Fruit fly (Drosophila melanogaster): ENCODE data around the gene PolQ.

The PolQ gene

DNA sequence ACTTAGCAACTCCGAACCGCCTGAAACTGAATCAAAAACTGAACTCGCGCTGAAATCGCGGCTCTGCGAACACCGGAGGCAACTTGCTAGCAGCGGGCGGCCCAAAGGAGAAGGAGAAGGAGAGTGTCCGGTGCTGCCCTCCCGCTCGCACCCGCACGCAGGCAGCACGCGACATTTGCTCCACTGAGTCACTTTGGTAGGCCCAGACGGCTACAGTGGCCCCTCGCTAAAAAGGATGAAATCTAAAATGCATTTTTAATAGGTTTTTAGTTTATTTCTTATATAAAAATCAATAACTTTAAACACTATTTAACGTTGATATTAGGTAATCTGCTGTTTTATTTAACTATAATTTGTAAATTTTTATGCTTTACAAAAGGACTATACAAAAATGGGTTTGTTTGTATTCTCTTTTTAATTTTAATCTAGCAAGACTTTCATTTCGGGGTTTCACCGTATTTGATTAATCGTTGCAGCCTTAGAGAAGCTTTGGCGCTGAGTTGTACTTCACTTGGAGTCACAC is 10.4 kb upstream of the PolQ start, which contains the start of gene Men:
Men (minus strand) TSS at position 51 of the 523 bp plus-strand sequence.
- peak; percentile 31 for TF ChIP-seq CG7045 (GFP tag; optimal IDR thresholded peaks at IDR 0.05)
- TF ChIP-seq CG14711 (tag; optimal IDR thresholded peaks at IDR 0.05) = peak; percentile 19
- TF ChIP-seq bab1 (GFP tag; optimal IDR thresholded peaks at IDR 0.05) = peak; percentile 45
- peak; percentile 22 for TF ChIP-seq CG5204 (GFP tag; optimal IDR thresholded peaks at IDR 0.05)
- TF ChIP-seq tj (GFP tag; optimal IDR thresholded peaks at IDR 0.05) = peak; percentile 31
- no peak for TF ChIP-seq cic (GFP tag; optimal IDR thresholded peaks at IDR 0.05)
- TF ChIP-seq Crg-1 (GFP tag; optimal IDR thresholded peaks at IDR 0.05) = no peak
- TF ChIP-seq CG12768 (GFP tag; optimal IDR thresholded peaks at IDR 0.05) = no peak
- peak; percentile 59 for TF ChIP-seq CG7101 (tag; optimal IDR thresholded peaks at IDR 0.05)

DNA sequence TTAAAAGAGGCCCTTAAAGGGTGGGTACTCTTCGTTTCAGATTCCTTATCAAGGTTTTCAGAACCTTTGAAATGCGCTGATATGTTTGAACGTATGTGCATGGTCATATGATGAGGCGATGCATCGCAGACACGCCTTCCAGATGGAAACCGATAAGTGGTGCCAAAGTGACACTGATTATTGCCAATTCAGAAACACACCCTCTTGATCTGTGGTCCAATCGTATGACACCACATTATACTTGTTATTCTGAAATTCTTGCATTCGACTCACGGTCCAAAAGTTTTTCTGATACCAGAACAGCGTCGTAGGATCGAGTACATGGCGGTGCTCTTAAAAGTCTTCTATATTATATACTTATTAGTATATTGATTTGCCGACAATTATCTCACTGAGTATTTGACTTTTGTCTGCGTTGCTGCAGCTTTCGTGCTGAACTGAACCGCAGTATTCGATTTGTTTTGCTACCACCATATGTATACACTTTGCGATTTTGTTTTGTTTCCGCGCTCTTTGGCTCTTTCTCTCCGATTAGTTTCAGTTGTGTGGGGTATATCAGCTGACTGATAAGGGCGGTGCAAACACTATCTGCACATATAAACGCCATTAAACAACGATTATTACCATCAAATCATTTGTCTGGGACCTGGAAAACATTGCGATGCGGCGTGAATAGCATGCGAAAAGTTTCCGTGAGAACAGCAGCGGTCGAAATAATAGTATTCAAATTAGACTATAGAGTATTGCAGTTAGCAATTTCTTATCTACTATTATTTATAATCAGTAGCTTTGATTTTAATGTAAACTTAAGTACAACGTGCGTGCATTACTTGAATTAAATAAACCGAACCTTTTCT is 8.5 kb upstream of the PolQ start:
- TF ChIP-seq CG33017 (tag; optimal IDR thresholded peaks at IDR 0.05) (no peak), Clk (GFP tag; optimal IDR thresholded peaks at IDR 0.05) (no peak), cic (GFP tag; optimal IDR thresholded peaks at IDR 0.05) (peak; percentile 70), Mnt (GFP tag; optimal IDR thresholded peaks at IDR 0.05) (peak; percentile 26), kay (GFP tag; ENCODE audit: borderline replicate concordance) (peak; percentile 94), CG5204 (GFP tag; optimal IDR thresholded peaks at IDR 0.05) (peak; percentile 23), ovo (GFP tag; optimal IDR thresholded peaks at IDR 0.05) (no peak), Hr96 (GFP tag; optimal IDR thresholded peaks at IDR 0.05) (peak; percentile 14), CG7101 (tag; optimal IDR thresholded peaks at IDR 0.05) (no peak), CG1620 (GFP tag; optimal IDR thresholded peaks at IDR 0.05) (no peak)

dm6 chr3R:12719627-12720343 is 7.7 kb upstream of the PolQ start:
- TF ChIP-seq Hr96 (GFP tag; optimal IDR thresholded peaks at IDR 0.05) (peak; percentile 29), CG12768 (GFP tag; optimal IDR thresholded peaks at IDR 0.05) (peak; percentile 63), pad (GFP tag; optimal IDR thresholded peaks at IDR 0.05) (peak; percentile 5), CG5204 (GFP tag; optimal IDR thresholded peaks at IDR 0.05) (no peak), CG14711 (tag; optimal IDR thresholded peaks at IDR 0.05) (peak; percentile 48), Mnt (GFP tag; optimal IDR thresholded peaks at IDR 0.05) (peak; percentile 57), CG11617 (GFP tag; optimal IDR thresholded peaks at IDR 0.05) (no peak), ovo (GFP tag; optimal IDR thresholded peaks at IDR 0.05) (peak; percentile 43), CG7045 (GFP tag; optimal IDR thresholded peaks at IDR 0.05) (peak; percentile 4), bab1 (GFP tag; optimal IDR thresholded peaks at IDR 0.05) (peak; percentile 48), toe (GFP tag; optimal IDR thresholded peaks at IDR 0.05) (peak; percentile 21), CG1620 (GFP tag; optimal IDR thresholded peaks at IDR 0.05) (peak; percentile 11), CG33017 (tag; optimal IDR thresholded peaks at IDR 0.05) (peak; percentile 71), tj (GFP tag; optimal IDR thresholded peaks at IDR 0.05) (peak; percentile 54), Clk (GFP tag; optimal IDR thresholded peaks at IDR 0.05) (no peak), kay (GFP tag; ENCODE audit: borderline replicate concordance) (peak; percentile 92), CG7101 (tag; optimal IDR thresholded peaks at IDR 0.05) (peak; percentile 53), cnc (optimal IDR thresholded peaks at IDR 0.05) (no peak), cic (GFP tag; optimal IDR thresholded peaks at IDR 0.05) (peak; percentile 86), Crg-1 (GFP tag; optimal IDR thresholded peaks at IDR 0.05) (peak; percentile 65)

dm6 chr3R:12718536-12719033 is 6.5 kb upstream of the PolQ start:
- TF ChIP-seq CG14711 (tag; optimal IDR thresholded peaks at IDR 0.05) (no peak), tj (GFP tag; optimal IDR thresholded peaks at IDR 0.05) (no peak), ovo (GFP tag; optimal IDR thresholded peaks at IDR 0.05) (no peak), pad (GFP tag; optimal IDR thresholded peaks at IDR 0.05) (no peak), cnc (optimal IDR thresholded peaks at IDR 0.05) (no peak), Clk (GFP tag; optimal IDR thresholded peaks at IDR 0.05) (no peak), kay (GFP tag; ENCODE audit: borderline replicate concordance) (no peak), CG7045 (GFP tag; optimal IDR thresholded peaks at IDR 0.05) (no peak), CG12768 (GFP tag; optimal IDR thresholded peaks at IDR 0.05) (no peak)

- no peak for TF ChIP-seq cnc (optimal IDR thresholded peaks at IDR 0.05)
- peak; percentile 51 for TF ChIP-seq toe (GFP tag; optimal IDR thresholded peaks at IDR 0.05)
- TF ChIP-seq Hr96 (GFP tag; optimal IDR thresholded peaks at IDR 0.05) = no peak
- TF ChIP-seq CG14711 (tag; optimal IDR thresholded peaks at IDR 0.05) = peak; percentile 43
- TF ChIP-seq ovo (GFP tag; optimal IDR thresholded peaks at IDR 0.05) = no peak
- TF ChIP-seq bab1 (GFP tag; optimal IDR thresholded peaks at IDR 0.05) = no peak
- no peak for TF ChIP-seq Crg-1 (GFP tag; optimal IDR thresholded peaks at IDR 0.05)
- TF ChIP-seq kay (GFP tag; ENCODE audit: borderline replicate concordance) = peak; percentile 92
- peak; percentile 33 for TF ChIP-seq CG11617 (GFP tag; optimal IDR thresholded peaks at IDR 0.05)
- TF ChIP-seq pad (GFP tag; optimal IDR thresholded peaks at IDR 0.05) = no peak
- TF ChIP-seq CG7101 (tag; optimal IDR thresholded peaks at IDR 0.05) = peak; percentile 14
- TF ChIP-seq cic (GFP tag; optimal IDR thresholded peaks at IDR 0.05) = peak; percentile 88
- TF ChIP-seq CG33017 (tag; optimal IDR thresholded peaks at IDR 0.05) = peak; percentile 62
- TF ChIP-seq CG12768 (GFP tag; optimal IDR thresholded peaks at IDR 0.05) = peak; percentile 7
- peak; percentile 52 for TF ChIP-seq CG7045 (GFP tag; optimal IDR thresholded peaks at IDR 0.05)
These were observed 5.8 kb upstream of the PolQ start for dm6 chr3R:12717588-12718535.
